Worm (Caenorhabditis elegans) whole organism, L2 larva: Measurements from ENCODE around the gene Y116A8C.29.

Experiments
- R02D3.7 ChIP-seq: fragments of 150-350 bp; optimal IDR thresholded peaks from 2 replicates; lab custom pipeline; 2014; ENCODE audit warnings: missing biosample characterization, missing genetic modification characterization
- ceh-82 ChIP-seq: fragments of 150-350 bp; optimal IDR thresholded peaks from 2 replicates; lab custom pipeline; 2014; ENCODE audit warnings: missing biosample characterization, missing genetic modification characterization
- egl-27 ChIP-seq: sonication (generic microtip); optimal IDR thresholded peaks from 3 replicates; lab custom pipeline; 2017; ENCODE audit warnings: missing biosample characterization, missing genetic modification reagents, missing genetic modification characterization
- elt-1 ChIP-seq: fragments of 150-350 bp; optimal IDR thresholded peaks from 2 replicates; lab custom pipeline; 2014; ENCODE audit warnings: missing biosample characterization, missing genetic modification characterization
- elt-3 ChIP-seq: sonication (generic microtip); optimal IDR thresholded peaks from 2 replicates; lab custom pipeline; 2017; ENCODE audit warnings: missing biosample characterization, missing genetic modification characterization
- lin-11 ChIP-seq: fragments of 150-350 bp; sonication (generic microtip); optimal IDR thresholded peaks from 2 replicates; lab custom pipeline; 2014; ENCODE audit warnings: missing biosample characterization, missing genetic modification characterization, inconsistent platforms, mixed read lengths
- mbf-1 ChIP-seq: sonication (generic microtip); optimal IDR thresholded peaks from 2 replicates; lab custom pipeline; 2017; ENCODE audit warnings: missing biosample characterization, missing genetic modification characterization
- skn-1 ChIP-seq: sonication (generic microtip); optimal IDR thresholded peaks from 2 replicates; lab custom pipeline; 2017; ENCODE audit warnings: missing biosample characterization, missing genetic modification characterization
- unc-55 ChIP-seq: fragments of 150-350 bp; sonication (generic microtip); optimal IDR thresholded peaks from 3 replicates; lab custom pipeline; 2014; ENCODE audit warnings: missing biosample characterization, missing genetic modification reagents, missing genetic modification characterization
- ztf-11 ChIP-seq: sonication (generic microtip); optimal IDR thresholded peaks from 2 replicates; lab custom pipeline; 2017; ENCODE audit warnings: missing biosample characterization, missing genetic modification characterization

DNA sequence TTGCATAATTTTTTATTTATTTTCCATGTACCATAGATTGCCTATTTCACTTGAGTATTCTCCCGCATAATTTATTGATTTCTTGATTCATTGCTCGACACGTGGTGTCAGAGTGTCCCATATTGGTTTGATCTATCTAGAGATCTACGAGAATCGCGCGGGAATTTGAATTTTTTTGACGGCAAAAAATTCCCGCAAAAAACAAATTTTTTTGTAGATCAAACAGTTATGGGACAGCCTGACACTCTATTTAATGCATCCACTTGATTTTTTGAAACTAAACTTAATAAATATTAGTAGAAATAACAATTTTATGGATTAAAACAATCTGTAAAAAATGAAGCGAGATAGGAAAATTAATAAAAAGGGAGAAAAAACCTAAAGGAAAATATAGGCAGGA, 32.1 kb downstream of the Y116A8C.29 start:
- TF ChIP-seq mbf-1 (tag; lab: Kevin White, UChicago), result no peak
- no peak for TF ChIP-seq egl-27
- TF ChIP-seq lin-11 (tag; lab: Kevin White, UChicago), result no peak
- no peak for TF ChIP-seq skn-1 (tag; lab: Kevin White, UChicago)
- no peak for TF ChIP-seq ztf-11
- TF ChIP-seq elt-1 (tag; lab: Kevin White, UChicago), result no peak
- no peak for TF ChIP-seq unc-55 (GFP tag; lab: Kevin White, UChicago)
- no peak for TF ChIP-seq ceh-82 (tag; lab: Kevin White, UChicago)
- TF ChIP-seq R02D3.7, result no peak
- TF ChIP-seq elt-3 (tag; lab: Kevin White, UChicago), result no peak
